Worm (Caenorhabditis elegans) whole organism, late embryonic: ENCODE measurements around the gene lin-48.

Experiments
- K02D7.2 ChIP-seq: sonication (generic microtip); optimal IDR thresholded peaks from 2 replicates; lab custom pipeline; 2017; ENCODE audit warnings: mild to moderate bottlenecking, missing genetic modification characterization, missing compliant biosample characterization
- ceh-9 ChIP-seq: sonication (generic microtip); optimal IDR thresholded peaks from 2 replicates; lab custom pipeline; 2016; ENCODE audit warnings: mild to moderate bottlenecking, missing genetic modification characterization, inconsistent platforms, missing compliant biosample characterization
- dmd-4 ChIP-seq: sonication (generic microtip); optimal IDR thresholded peaks from 2 replicates; lab custom pipeline; 2016; ENCODE audit warnings: borderline replicate concordance, missing genetic modification characterization, missing compliant biosample characterization

DNA sequence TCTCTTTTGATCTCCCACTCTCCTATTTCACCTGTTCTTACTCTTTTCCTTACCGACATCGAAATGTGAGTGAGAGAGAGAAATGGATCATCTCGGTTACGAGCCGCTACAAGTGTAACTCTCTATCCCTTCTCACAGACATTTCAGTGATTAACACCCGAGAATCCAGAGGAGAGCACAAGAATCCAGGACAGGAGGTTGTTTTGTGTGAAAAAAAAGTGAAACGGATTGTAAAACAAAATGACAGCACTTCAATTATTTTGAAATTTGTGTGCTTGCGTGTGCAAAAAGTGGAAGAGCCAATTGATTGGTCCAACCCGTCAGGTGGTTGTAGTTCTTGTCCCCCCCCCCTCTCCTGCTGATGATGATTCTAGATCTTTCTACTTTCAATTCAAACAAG is 37.6 kb downstream of the lin-48 start:
- TF ChIP-seq K02D7.2 (tag; lab: Kevin White, UChicago) (no peak), dmd-4 (tag; lab: Kevin White, UChicago) (no peak), ceh-9 (no peak)
